Worm (Caenorhabditis elegans) whole organism, L2 larva: Measurements from ENCODE around the gene Y7A5A.1.

ENCODE experiments used
- R02D3.7 ChIP-seq: fragments of 150-350 bp; optimal IDR thresholded peaks from 2 replicates; lab custom pipeline; 2014; ENCODE audit warnings: missing biosample characterization, missing genetic modification characterization
- alr-1 ChIP-seq: fragments of 150-350 bp; optimal IDR thresholded peaks from 2 replicates; lab custom pipeline; 2014; ENCODE audit warnings: missing biosample characterization, missing genetic modification characterization
- aly-2 ChIP-seq: fragments of 150-350 bp; optimal IDR thresholded peaks from 2 replicates; lab custom pipeline; 2014; ENCODE audit warnings: missing biosample characterization, missing genetic modification characterization
- ama-1 ChIP-seq: fragments of 150-350 bp; optimal IDR thresholded peaks from 2 replicates; lab custom pipeline; 2018; ENCODE audit warnings: inconsistent platforms
- elt-1 ChIP-seq: fragments of 150-350 bp; optimal IDR thresholded peaks from 2 replicates; lab custom pipeline; 2014; ENCODE audit warnings: missing biosample characterization, missing genetic modification characterization
- elt-3 ChIP-seq: sonication (generic microtip); optimal IDR thresholded peaks from 2 replicates; lab custom pipeline; 2017; ENCODE audit warnings: missing biosample characterization, missing genetic modification characterization
- lin-13 ChIP-seq: fragments of 150-350 bp; optimal IDR thresholded peaks from 2 replicates; lab custom pipeline; 2014; ENCODE audit warnings: missing biosample characterization, missing genetic modification reagents, missing genetic modification characterization
- lsy-2 ChIP-seq, 2 experiments: fragments of 150-350 bp in 1 of 2; sonication (generic microtip) in 1 of 2; optimal IDR thresholded peaks; 2 replicates each; lab custom pipeline; 2014 to 2017; ENCODE audit warnings: missing biosample characterization in 2 of 2, missing genetic modification characterization in 2 of 2
- nhr-11 ChIP-seq: fragments of 150-350 bp; optimal IDR thresholded peaks from 2 replicates; lab custom pipeline; 2014; ENCODE audit warnings: missing biosample characterization, missing genetic modification characterization
- nhr-23 ChIP-seq: fragments of 150-350 bp; optimal IDR thresholded peaks from 2 replicates; lab custom pipeline; 2014; ENCODE audit warnings: missing biosample characterization, missing genetic modification reagents, missing genetic modification characterization
- nhr-237 ChIP-seq: fragments of 150-350 bp; optimal IDR thresholded peaks from 2 replicates; lab custom pipeline; 2014; ENCODE audit warnings: missing biosample characterization, missing genetic modification characterization
- skn-1 ChIP-seq: sonication (generic microtip); optimal IDR thresholded peaks from 2 replicates; lab custom pipeline; 2017; ENCODE audit warnings: missing biosample characterization, missing genetic modification characterization

DNA sequence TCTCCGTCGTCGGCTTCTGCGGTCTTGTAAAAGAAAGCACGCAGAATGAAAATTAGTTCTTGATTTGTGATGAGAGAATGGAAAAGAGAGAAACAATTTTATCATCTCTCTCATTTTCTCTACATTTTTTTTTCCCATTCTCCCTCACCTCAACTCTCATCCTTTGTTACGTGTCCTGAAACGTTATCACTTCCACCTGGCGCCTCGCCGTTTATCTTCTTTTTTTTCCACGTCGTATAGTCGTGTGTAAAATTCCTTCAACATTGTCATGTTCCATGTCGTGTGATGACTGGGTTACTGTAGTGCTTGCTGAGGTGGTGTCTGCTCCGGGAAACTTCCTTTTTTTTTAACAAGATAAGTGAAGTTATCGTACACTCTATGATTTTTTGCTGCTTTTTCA, 8.2 kb upstream of the Y7A5A.1 start:
- no peak for TF ChIP-seq skn-1 (tag; lab: Kevin White, UChicago)
- TF ChIP-seq alr-1 (tag; lab: Kevin White, UChicago): no peak
- TF ChIP-seq nhr-237: no peak
- no peak for TF ChIP-seq elt-1 (tag; lab: Kevin White, UChicago)
- no peak for TF ChIP-seq nhr-11 (tag; lab: Kevin White, UChicago)
- TF ChIP-seq lsy-2 (tag; optimal IDR thresholded peaks at IDR 0.05; lab: Kevin White, UChicago): peak in 1 of 2 experiments; percentile 86
- TF ChIP-seq lin-13 (GFP tag; lab: Kevin White, UChicago): peak; percentile 23
- no peak for TF ChIP-seq elt-3 (tag; lab: Kevin White, UChicago)
- no peak for TF ChIP-seq R02D3.7 (tag; lab: Kevin White, UChicago)
- no peak for TF ChIP-seq ama-1 (lab: Kevin White, UChicago)
- no peak for TF ChIP-seq nhr-23 (tag; lab: Kevin White, UChicago)
- TF ChIP-seq aly-2: no peak
